Fruit fly (Drosophila melanogaster): ENCODE measurements around the gene CG11619.

dm6 chr3L:19032676-19033075 lies 44.6 kb upstream of the CG11619 start:
- TF ChIP-seq CG8478 (optimal IDR thresholded peaks at IDR 0.05) (no peak), CTCF (optimal IDR thresholded peaks at IDR 0.05) (no peak)
